Fruit fly (Drosophila melanogaster): Measurements from ENCODE around the gene fd3F.

- TF ChIP-seq vri (GFP tag; optimal IDR thresholded peaks at IDR 0.05) (no peak), CG8119 (GFP tag; IDR thresholded peaks at IDR 0.05) (peak; percentile 53; the same call in 2 of the 3 replicates), CG9139 (GFP tag; optimal IDR thresholded peaks at IDR 0.05) (no peak), Eip75B (GFP tag; optimal IDR thresholded peaks at IDR 0.05) (no peak), OdsH (GFP tag; optimal IDR thresholded peaks at IDR 0.05) (no peak), Lpt (GFP tag; optimal IDR thresholded peaks at IDR 0.05) (peak; percentile 52), Hr39 (GFP tag; optimal IDR thresholded peaks at IDR 0.05) (no peak), CG6854 (GFP tag; optimal IDR thresholded peaks at IDR 0.05) (peak; percentile 70), Ets21C (GFP tag; optimal IDR thresholded peaks at IDR 0.05) (no peak), dsx (GFP tag; optimal IDR thresholded peaks at IDR 0.05; ENCODE audit: poor library complexity, severe bottlenecking) (no peak)
Observed at dm6 chrX:3840962-3841361, 38.8 kb downstream of the fd3F start.

Measured in whole organism, prepupa.